Worm (Caenorhabditis elegans) whole organism, L1 larva: ENCODE results near the gene F40B5.2.

Source experiments
- C34B4.2 ChIP-seq: sonication (generic microtip); optimal IDR thresholded peaks from 2 replicates; lab custom pipeline; 2017; ENCODE audit warnings: mild to moderate bottlenecking, missing genetic modification characterization, missing compliant biosample characterization
- aly-2 ChIP-seq: fragments of 150-350 bp; optimal IDR thresholded peaks from 2 replicates; lab custom pipeline; 2014; ENCODE audit warnings: missing biosample characterization, missing genetic modification characterization
- ama-1 ChIP-seq: fragments of 150-350 bp; optimal IDR thresholded peaks from 2 replicates; lab custom pipeline; 2014
- jun-1 ChIP-seq: fragments of 150-350 bp; optimal IDR thresholded peaks from 2 replicates; lab custom pipeline; 2014; ENCODE audit warnings: missing biosample characterization, missing genetic modification reagents, missing genetic modification characterization
- mab-9 ChIP-seq: fragments of 200-800 bp; sonication (Bioruptor generic); IDR thresholded peaks from 2 replicates; pipeline ENCODE4 v1.3.6; 2022; ENCODE audit warnings: missing genetic modification reagents, missing genetic modification characterization, missing compliant biosample characterization
- nhr-237 ChIP-seq: fragments of 150-350 bp; optimal IDR thresholded peaks from 2 replicates; lab custom pipeline; 2014; ENCODE audit warnings: missing biosample characterization, missing genetic modification characterization

DNA sequence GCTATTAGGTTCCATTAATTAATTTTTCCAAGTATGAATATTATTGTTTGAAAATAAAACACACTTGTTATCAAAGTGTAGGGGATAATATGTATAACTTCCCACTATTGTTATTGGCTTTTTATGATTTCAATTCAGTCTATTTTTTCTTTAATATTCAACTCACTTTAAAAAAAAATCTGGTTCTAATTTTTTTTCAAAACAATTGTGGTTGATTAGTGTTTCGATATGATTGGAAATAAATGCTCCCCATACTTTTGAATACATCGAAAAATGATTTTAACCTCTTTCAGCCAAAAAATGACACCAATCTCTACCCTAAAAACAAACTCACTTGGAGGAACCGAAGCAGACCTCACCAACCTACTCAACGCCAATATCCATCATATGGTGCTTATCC is 27.3 kb upstream of the F40B5.2 start, which contains the start of gene F55E10.2:
- TF ChIP-seq nhr-237 (no peak), aly-2 (tag; lab: Kevin White, UChicago) (no peak), jun-1 (tag; lab: Kevin White, UChicago) (no peak), C34B4.2 (no peak), ama-1 (lab: Kevin White, UChicago) (no peak), mab-9 (GFP tag; lab: Robert Waterston, UW) (no peak)
